Fruit fly (Drosophila melanogaster): Measurements from ENCODE around the gene Vps45.
A peak's percentile ranks its signal among the peaks of the same experiment; 100 is the strongest.

Gene Vps45

dm6 chr3R:9613124-9613523, 49.4 kb downstream of the Vps45 start (continued):
- TF ChIP-seq p53 (GFP tag; optimal IDR thresholded peaks at IDR 0.05) (peak; percentile 4), ap (GFP tag; IDR thresholded peaks at IDR 0.05) (peak; percentile 46; the same call in 1 of the 2 replicates), CG7357 (GFP tag; IDR thresholded peaks at IDR 0.05) (0 out of 3 replicates have a peak, but pooled peaks have one; percentile 47), NK7.1 (GFP tag; optimal IDR thresholded peaks at IDR 0.05) (peak; percentile 44), CG3995 (GFP tag; optimal IDR thresholded peaks at IDR 0.05) (no peak), grau (tag; optimal IDR thresholded peaks at IDR 0.05) (peak; percentile 40), ham (GFP tag; IDR thresholded peaks at IDR 0.05) (no peak), sob (GFP tag; IDR thresholded peaks at IDR 0.05) (peak; percentile 55), Asciz (GFP tag; optimal IDR thresholded peaks at IDR 0.05) (peak; percentile 52), Camta (GFP tag; optimal IDR thresholded peaks at IDR 0.05) (peak; percentile 62), slbo (GFP tag; IDR thresholded peaks at IDR 0.05) (peak; percentile 63; the same call in 1 of the 2 replicates), Six4 (GFP tag; optimal IDR thresholded peaks at IDR 0.05) (peak; percentile 37), schlank (tag; optimal IDR thresholded peaks at IDR 0.05) (peak; percentile 7), B-H2 (GFP tag; optimal IDR thresholded peaks at IDR 0.05) (no peak), rib (GFP tag; IDR thresholded peaks at IDR 0.05) (no peak), CG13123 (GFP tag; optimal IDR thresholded peaks at IDR 0.05) (no peak), chinmo (GFP tag; IDR thresholded peaks at IDR 0.05; ENCODE audit: partially characterized antibody) (no peak), ash1 (GFP tag; optimal IDR thresholded peaks at IDR 0.05) (no peak), Nf-YB (GFP tag; optimal IDR thresholded peaks at IDR 0.05) (peak; percentile 9), CG11398 (GFP tag; optimal IDR thresholded peaks at IDR 0.05) (no peak), CG11093 (GFP tag; IDR thresholded peaks at IDR 0.05) (no peak), dati (GFP tag; IDR thresholded peaks at IDR 0.05) (no peak), CG33213 (GFP tag; optimal IDR thresholded peaks at IDR 0.05) (peak; percentile 26), CG9727 (GFP tag; optimal IDR thresholded peaks at IDR 0.05) (peak; percentile 55), Hr3 (GFP tag; optimal IDR thresholded peaks at IDR 0.05) (peak; percentile 45), CG4617 (GFP tag; optimal IDR thresholded peaks at IDR 0.05; ENCODE audit: borderline replicate concordance) (no peak), CG7839 (tag; optimal IDR thresholded peaks at IDR 0.05) (peak; percentile 69), psq (GFP tag; optimal IDR thresholded peaks at IDR 0.05) (no peak), lov (optimal IDR thresholded peaks at IDR 0.05) (no peak), lov (GFP tag; IDR thresholded peaks at IDR 0.05) (no peak), CG14667 (GFP tag; IDR thresholded peaks at IDR 0.05) (no peak), slou (GFP tag; optimal IDR thresholded peaks at IDR 0.05) (no peak), chif (GFP tag; optimal IDR thresholded peaks at IDR 0.05) (peak in 1 of 2 experiments; percentile 38), exex (tag; optimal IDR thresholded peaks at IDR 0.05) (no peak), ac (GFP tag; optimal IDR thresholded peaks at IDR 0.05) (no peak), zfh2 (GFP tag; optimal IDR thresholded peaks at IDR 0.05) (peak; percentile 59), CG10431 (GFP tag; optimal IDR thresholded peaks at IDR 0.05) (no peak), pb (GFP tag; optimal IDR thresholded peaks at IDR 0.05) (peak; percentile 22), CG18262 (tag; optimal IDR thresholded peaks at IDR 0.05) (no peak), CG7556 (GFP tag; optimal IDR thresholded peaks at IDR 0.05) (peak; percentile 46), CG31388 (GFP tag; optimal IDR thresholded peaks at IDR 0.05) (peak; percentile 13), CG2120 (GFP tag; optimal IDR thresholded peaks at IDR 0.05) (peak; percentile 71), sd (tag; optimal IDR thresholded peaks at IDR 0.05) (no peak), Mad (GFP tag; optimal IDR thresholded peaks at IDR 0.05) (peak; percentile 15), CG8765 (GFP tag; IDR thresholded peaks at IDR 0.05) (no peak), kay (GFP tag; optimal IDR thresholded peaks at IDR 0.05) (peak; percentile 36), Atf6 (GFP tag; IDR thresholded peaks at IDR 0.05) (peak; percentile 59), D (optimal IDR thresholded peaks at IDR 0.05) (no peak), D (GFP tag; optimal IDR thresholded peaks at IDR 0.05) (peak; percentile 22), crp (GFP tag; optimal IDR thresholded peaks at IDR 0.05) (no peak), CG10654 (GFP tag; optimal IDR thresholded peaks at IDR 0.05) (peak; percentile 43), eve (GFP tag; optimal IDR thresholded peaks at IDR 0.05) (peak in 1 of 2 experiments; percentile 56), CG9609 (GFP tag; optimal IDR thresholded peaks at IDR 0.05) (peak; percentile 17)

Measured in whole organism, embryonic.